Worm (Caenorhabditis elegans) whole organism, mixed stage, embryonic: ENCODE data around the gene cul-3.

Experiments
- bed-3 ChIP-seq: fragments of 200-800 bp; sonication (Bioruptor generic); optimal IDR thresholded peaks from 3 replicates; lab custom pipeline; 2018; ENCODE audit warnings: mild to moderate bottlenecking, missing genetic modification characterization, moderate library complexity, missing compliant biosample characterization
- blmp-1 ChIP-seq: fragments of 150-350 bp; optimal IDR thresholded peaks from 2 replicates; lab custom pipeline; 2014; ENCODE audit warnings: missing biosample characterization, missing genetic modification characterization
- ceh-39 ChIP-seq: fragments of 150-350 bp; optimal IDR thresholded peaks from 2 replicates; lab custom pipeline; 2014; ENCODE audit warnings: missing biosample characterization, missing genetic modification characterization
- ceh-83 ChIP-seq: fragments of 200-800 bp; sonication (Bioruptor generic); optimal IDR thresholded peaks from 2 replicates; lab custom pipeline; 2018; ENCODE audit warnings: mild to moderate bottlenecking, missing genetic modification characterization, missing compliant biosample characterization
- ces-1 ChIP-seq: fragments of 150-350 bp; optimal IDR thresholded peaks from 2 replicates; lab custom pipeline; 2014; ENCODE audit warnings: missing biosample characterization, missing genetic modification reagents, missing genetic modification characterization
- cnd-1 ChIP-seq: fragments of 200-800 bp; sonication (Bioruptor generic); optimal IDR thresholded peaks from 2 replicates; lab custom pipeline; 2018; ENCODE audit warnings: mild to moderate bottlenecking, missing genetic modification characterization, missing compliant biosample characterization
- drap-1 ChIP-seq: fragments of 200-800 bp; sonication (Bioruptor generic); optimal IDR thresholded peaks from 3 replicates; lab custom pipeline; 2018; ENCODE audit warnings: mild to moderate bottlenecking, missing genetic modification characterization, missing compliant biosample characterization
- elt-1 ChIP-seq: sonication (generic microtip); optimal IDR thresholded peaks from 2 replicates; lab custom pipeline; 2017; ENCODE audit warnings: missing genetic modification characterization, mild to moderate bottlenecking, missing compliant biosample characterization, antibody characterized with exemption, moderate library complexity, borderline replicate concordance; ENCODE audit not compliant: insufficient read depth
- elt-3 ChIP-seq: fragments of 150-350 bp; optimal IDR thresholded peaks from 2 replicates; lab custom pipeline; 2014; ENCODE audit warnings: missing biosample characterization, missing genetic modification characterization
- flh-1 ChIP-seq: fragments of 200-800 bp; sonication (Bioruptor generic); optimal IDR thresholded peaks from 2 replicates; lab custom pipeline; 2018; ENCODE audit warnings: mild to moderate bottlenecking, missing genetic modification characterization, moderate library complexity, missing compliant biosample characterization
- ham-2 ChIP-seq: fragments of 200-800 bp; sonication (Bioruptor generic); optimal IDR thresholded peaks from 2 replicates; lab custom pipeline; 2018; ENCODE audit warnings: mild to moderate bottlenecking, missing genetic modification characterization, missing compliant biosample characterization
- hlh-1 ChIP-seq: fragments of 150-350 bp; optimal IDR thresholded peaks from 2 replicates; lab custom pipeline; 2014; ENCODE audit warnings: missing biosample characterization, missing genetic modification reagents, missing genetic modification characterization
- lin-13 ChIP-seq: fragments of 150-350 bp; optimal IDR thresholded peaks from 2 replicates; lab custom pipeline; 2014; ENCODE audit warnings: missing biosample characterization, missing genetic modification characterization
- lin-32 ChIP-seq: fragments of 200-800 bp; sonication (Bioruptor generic); optimal IDR thresholded peaks from 2 replicates; lab custom pipeline; 2018; ENCODE audit warnings: mild to moderate bottlenecking, missing genetic modification characterization, missing compliant biosample characterization
- lsy-2 ChIP-seq: fragments of 150-350 bp; optimal IDR thresholded peaks from 2 replicates; lab custom pipeline; 2014; ENCODE audit warnings: missing biosample characterization, missing genetic modification characterization
- mep-1 ChIP-seq: fragments of 150-350 bp; optimal IDR thresholded peaks from 2 replicates; lab custom pipeline; 2017; ENCODE audit warnings: missing biosample characterization, missing genetic modification reagents, missing genetic modification characterization, inconsistent platforms
- mls-2 ChIP-seq: sonication (generic microtip); optimal IDR thresholded peaks from 2 replicates; lab custom pipeline; 2016; ENCODE audit warnings: mild to moderate bottlenecking, missing genetic modification characterization, moderate library complexity, missing compliant biosample characterization
- nhr-12 ChIP-seq: fragments of 150-350 bp; optimal IDR thresholded peaks from 2 replicates; lab custom pipeline; 2014; ENCODE audit warnings: missing biosample characterization, missing genetic modification characterization
- nhr-2 ChIP-seq: fragments of 150-350 bp; optimal IDR thresholded peaks from 2 replicates; lab custom pipeline; 2014; ENCODE audit warnings: missing biosample characterization, missing genetic modification characterization
- nhr-237 ChIP-seq: fragments of 150-350 bp; optimal IDR thresholded peaks from 2 replicates; lab custom pipeline; 2014; ENCODE audit warnings: missing biosample characterization, missing genetic modification characterization
- nhr-28 ChIP-seq: fragments of 150-350 bp; optimal IDR thresholded peaks from 2 replicates; lab custom pipeline; 2014; ENCODE audit warnings: missing biosample characterization, missing genetic modification characterization
- pha-4 ChIP-seq: fragments of 150-350 bp; optimal IDR thresholded peaks from 2 replicates; lab custom pipeline; 2018; ENCODE audit warnings: missing biosample characterization, missing genetic modification reagents, missing genetic modification characterization
- sem-2 ChIP-seq: fragments of 200-800 bp; sonication (Bioruptor generic); optimal IDR thresholded peaks from 2 replicates; lab custom pipeline; 2018; ENCODE audit warnings: mild to moderate bottlenecking, missing genetic modification characterization, missing compliant biosample characterization
- snpc-4 ChIP-seq: fragments of 150-350 bp; optimal IDR thresholded peaks from 2 replicates; lab custom pipeline; 2014; ENCODE audit warnings: missing biosample characterization, missing genetic modification characterization
- sptf-1 ChIP-seq: sonication (generic microtip); optimal IDR thresholded peaks from 2 replicates; lab custom pipeline; 2017; ENCODE audit warnings: mild to moderate bottlenecking, missing genetic modification characterization, moderate library complexity, missing compliant biosample characterization
- tbx-8 ChIP-seq: fragments of 200-800 bp; sonication (Bioruptor generic); optimal IDR thresholded peaks from 2 replicates; lab custom pipeline; 2018; ENCODE audit warnings: mild to moderate bottlenecking, missing genetic modification characterization, moderate library complexity, missing compliant biosample characterization
- unc-120 ChIP-seq: sonication (generic microtip); optimal IDR thresholded peaks from 2 replicates; lab custom pipeline; 2017; ENCODE audit warnings: missing genetic modification characterization, missing compliant biosample characterization; ENCODE audit not compliant: poor library complexity, severe bottlenecking
- unc-39 ChIP-seq: fragments of 150-350 bp; optimal IDR thresholded peaks from 2 replicates; lab custom pipeline; 2014; ENCODE audit warnings: missing biosample characterization, missing genetic modification characterization
- unc-62 ChIP-seq: fragments of 150-350 bp; optimal IDR thresholded peaks from 2 replicates; lab custom pipeline; 2014; ENCODE audit warnings: missing biosample characterization, missing genetic modification reagents, missing genetic modification characterization
- zip-8 ChIP-seq: fragments of 150-350 bp; optimal IDR thresholded peaks from 2 replicates; lab custom pipeline; 2014; ENCODE audit warnings: missing biosample characterization, missing genetic modification characterization
- ztf-11 ChIP-seq: fragments of 150-350 bp; optimal IDR thresholded peaks from 2 replicates; lab custom pipeline; 2014; ENCODE audit warnings: missing biosample characterization, missing genetic modification characterization

The cul-3 gene

DNA sequence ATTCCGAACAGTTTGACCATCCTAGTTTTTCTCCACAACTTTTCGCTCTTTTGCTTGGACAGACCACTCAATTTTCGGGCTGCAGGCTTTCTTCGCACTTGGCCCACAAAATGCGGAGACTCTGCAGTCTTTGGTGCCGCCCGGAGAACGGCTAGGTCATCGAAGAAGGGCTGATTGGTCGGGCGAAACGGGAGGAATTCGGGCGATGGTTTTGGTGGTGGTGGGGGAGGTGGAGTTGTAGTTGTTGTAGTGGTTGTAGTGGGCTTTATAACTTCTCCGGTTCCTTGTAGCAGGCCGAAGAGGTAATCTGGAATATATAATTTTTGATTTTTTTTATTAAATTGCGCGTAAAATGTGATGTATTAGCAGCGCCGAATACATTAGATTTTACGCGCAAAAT lies 39.5 kb upstream of the cul-3 start:
- TF ChIP-seq mls-2 (tag; lab: Kevin White, UChicago), result no peak
- no peak for TF ChIP-seq nhr-2 (tag; lab: Kevin White, UChicago)
- TF ChIP-seq cnd-1 (tag; lab: Kevin White, UChicago), result no peak
- no peak for TF ChIP-seq unc-62 (GFP tag; lab: Kevin White, UChicago)
- no peak for TF ChIP-seq blmp-1 (tag; lab: Kevin White, UChicago)
- TF ChIP-seq bed-3 (GFP tag; lab: Kevin White, UChicago), result no peak
- TF ChIP-seq mep-1 (tag; lab: Kevin White, UChicago), result no peak
- no peak for TF ChIP-seq zip-8

DNA sequence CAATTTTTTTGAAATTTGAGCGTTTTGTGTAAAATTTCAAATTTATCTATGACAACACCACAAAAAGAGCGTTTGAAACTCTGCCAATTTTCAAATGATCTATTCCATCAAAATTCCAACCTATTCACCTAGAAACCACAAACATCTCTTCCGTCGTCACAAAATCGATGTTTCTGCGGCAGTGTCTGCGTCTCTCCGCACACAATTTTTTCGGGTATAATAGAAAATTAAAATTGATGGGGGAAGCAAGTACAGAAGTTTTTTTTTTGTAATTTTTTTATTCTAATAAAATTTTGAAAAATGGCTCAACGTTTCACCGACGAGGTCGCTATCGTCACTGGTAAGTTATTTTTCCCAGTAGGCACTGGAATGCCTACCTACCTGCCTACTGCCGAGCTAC lies 38.6 kb upstream of the cul-3 start, which contains the start of gene W03F9.9:
Gene W03F9.9 (plus strand): TSS at position 301 of the 400 bp plus-strand sequence.
- TF ChIP-seq lin-13 (tag; lab: Kevin White, UChicago) (no peak), ztf-11 (no peak), ceh-83 (GFP tag; lab: Kevin White, UChicago) (no peak), hlh-1 (tag; lab: Kevin White, UChicago) (no peak), blmp-1 (tag; lab: Kevin White, UChicago) (no peak), unc-39 (tag; lab: Kevin White, UChicago) (no peak), flh-1 (GFP tag; lab: Kevin White, UChicago) (no peak)
- TF ChIP-seq, all 35 proteins: peak for 0

DNA sequence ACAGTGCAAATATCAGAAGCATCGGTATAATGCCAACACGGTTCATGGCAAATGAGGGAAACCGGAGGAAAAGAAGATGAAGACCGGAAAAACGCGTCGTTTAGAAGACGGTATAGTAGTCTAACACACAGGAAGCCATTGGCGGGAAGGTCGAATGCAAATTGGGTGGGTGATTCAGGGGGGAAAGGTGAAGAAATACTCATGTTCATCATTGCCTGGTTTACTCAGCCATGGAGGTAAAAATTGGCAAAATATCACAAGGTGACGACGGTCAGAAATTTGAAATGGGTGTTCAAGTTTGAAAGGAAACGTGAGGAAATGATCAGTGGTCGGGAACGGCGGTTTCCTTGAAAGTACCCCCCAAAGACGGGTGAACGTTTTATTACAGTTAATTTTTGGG lies 36.0 kb upstream of the cul-3 start, which contains the start of gene W03F9.11:
Gene W03F9.11 (minus strand): TSS at position 101 of the 400 bp plus-strand sequence.
- TF ChIP-seq sem-2 (GFP tag; lab: Kevin White, UChicago) (no peak), nhr-28 (tag; lab: Kevin White, UChicago) (no peak), ces-1 (GFP tag; lab: Kevin White, UChicago) (no peak), nhr-12 (tag; lab: Kevin White, UChicago) (no peak), elt-1 (no peak), ham-2 (GFP tag; lab: Kevin White, UChicago) (no peak), elt-3 (tag; lab: Kevin White, UChicago) (no peak), lin-32 (GFP tag; lab: Kevin White, UChicago) (no peak), mep-1 (tag; lab: Kevin White, UChicago) (no peak), tbx-8 (GFP tag; lab: Kevin White, UChicago) (no peak), snpc-4 (no peak), mls-2 (tag; lab: Kevin White, UChicago) (no peak), drap-1 (GFP tag; lab: Kevin White, UChicago) (no peak), unc-39 (tag; lab: Kevin White, UChicago) (no peak), pha-4 (tag; lab: Kevin White, UChicago) (no peak), ceh-83 (GFP tag; lab: Kevin White, UChicago) (no peak)

DNA sequence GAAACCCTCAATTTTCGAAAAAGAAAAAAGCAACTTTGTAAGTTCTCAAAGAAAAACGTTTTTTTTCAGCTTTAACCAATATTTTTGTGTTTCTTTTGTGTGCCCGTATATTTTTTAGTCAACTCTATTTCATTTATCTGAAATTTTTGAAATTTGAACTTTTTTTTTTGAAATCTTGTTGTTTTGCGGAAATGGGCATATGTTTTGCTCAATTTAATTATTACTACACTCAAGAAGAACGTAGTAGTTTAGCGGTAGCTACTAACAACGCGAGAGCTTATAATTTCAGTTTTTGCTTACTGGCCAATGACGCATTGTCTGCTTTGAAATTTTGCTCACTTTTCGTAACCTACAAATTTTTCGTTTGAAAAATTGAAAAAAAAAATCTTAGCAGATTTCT lies 32.4 kb upstream of the cul-3 start, which contains the start of gene srh-82:
Gene srh-82 (plus strand): TSS at position 301 of the 400 bp plus-strand sequence.
- TF ChIP-seq elt-1 (no peak), ztf-11 (no peak), nhr-237 (tag; lab: Kevin White, UChicago) (no peak), ceh-83 (GFP tag; lab: Kevin White, UChicago) (no peak), elt-3 (tag; lab: Kevin White, UChicago) (no peak), lsy-2 (tag; lab: Kevin White, UChicago) (no peak), unc-62 (GFP tag; lab: Kevin White, UChicago) (no peak)

DNA sequence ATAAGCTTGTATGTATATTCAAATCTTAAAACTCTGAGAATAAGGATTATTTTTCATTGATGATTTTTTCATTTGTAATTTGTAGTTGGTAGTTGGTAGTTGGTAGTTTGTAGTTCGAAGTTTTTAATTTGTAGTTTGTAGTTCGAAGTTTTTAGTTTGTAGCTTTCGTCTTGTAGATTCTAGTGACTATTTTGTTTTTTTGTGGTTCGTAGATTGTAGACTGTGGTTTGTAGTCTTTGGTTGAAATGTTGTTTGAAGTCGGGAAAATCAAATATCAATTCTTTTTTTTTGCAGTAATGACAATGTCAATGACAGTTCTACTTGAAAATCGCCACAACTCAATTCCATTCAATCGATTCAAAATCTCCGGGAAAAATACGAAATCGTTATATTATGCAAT lies 31.5 kb upstream of the cul-3 start:
- no peak for TF ChIP-seq nhr-28 (tag; lab: Kevin White, UChicago)

DNA sequence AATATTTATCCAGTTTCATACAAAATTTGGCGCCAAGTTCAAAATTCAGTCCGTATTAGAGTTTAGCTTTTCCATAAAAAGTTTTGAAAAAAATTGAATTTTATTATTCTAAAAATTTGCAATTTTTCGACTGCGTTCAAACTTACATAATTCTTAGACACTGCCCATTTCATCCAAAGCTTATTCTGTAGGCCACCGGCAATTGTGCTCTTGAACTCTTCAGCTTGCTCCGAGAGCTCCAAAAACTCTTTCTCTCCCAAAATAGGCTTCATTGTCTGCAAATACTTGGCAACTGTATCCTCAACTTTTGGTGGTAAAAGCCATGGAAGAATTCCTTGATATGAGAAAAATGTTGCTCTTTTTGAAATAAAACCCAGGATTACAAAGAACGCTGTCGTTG lies 27.2 kb upstream of the cul-3 start:
- TF ChIP-seq nhr-237 (tag; lab: Kevin White, UChicago) (no peak), lsy-2 (tag; lab: Kevin White, UChicago) (no peak), cnd-1 (tag; lab: Kevin White, UChicago) (no peak), ham-2 (GFP tag; lab: Kevin White, UChicago) (no peak), unc-120 (tag; lab: Kevin White, UChicago) (no peak), sptf-1 (tag; lab: Kevin White, UChicago) (no peak), elt-1 (no peak), ceh-39 (tag; lab: Kevin White, UChicago) (no peak), ceh-83 (GFP tag; lab: Kevin White, UChicago) (no peak), unc-39 (tag; lab: Kevin White, UChicago) (no peak), ces-1 (GFP tag; lab: Kevin White, UChicago) (no peak), nhr-2 (tag; lab: Kevin White, UChicago) (no peak), drap-1 (GFP tag; lab: Kevin White, UChicago) (no peak), nhr-28 (tag; lab: Kevin White, UChicago) (no peak), sem-2 (GFP tag; lab: Kevin White, UChicago) (no peak), pha-4 (tag; lab: Kevin White, UChicago) (no peak)
